Fruit fly (Drosophila melanogaster): ENCODE measurements around the gene Tango6.

Gene Tango6

DNA sequence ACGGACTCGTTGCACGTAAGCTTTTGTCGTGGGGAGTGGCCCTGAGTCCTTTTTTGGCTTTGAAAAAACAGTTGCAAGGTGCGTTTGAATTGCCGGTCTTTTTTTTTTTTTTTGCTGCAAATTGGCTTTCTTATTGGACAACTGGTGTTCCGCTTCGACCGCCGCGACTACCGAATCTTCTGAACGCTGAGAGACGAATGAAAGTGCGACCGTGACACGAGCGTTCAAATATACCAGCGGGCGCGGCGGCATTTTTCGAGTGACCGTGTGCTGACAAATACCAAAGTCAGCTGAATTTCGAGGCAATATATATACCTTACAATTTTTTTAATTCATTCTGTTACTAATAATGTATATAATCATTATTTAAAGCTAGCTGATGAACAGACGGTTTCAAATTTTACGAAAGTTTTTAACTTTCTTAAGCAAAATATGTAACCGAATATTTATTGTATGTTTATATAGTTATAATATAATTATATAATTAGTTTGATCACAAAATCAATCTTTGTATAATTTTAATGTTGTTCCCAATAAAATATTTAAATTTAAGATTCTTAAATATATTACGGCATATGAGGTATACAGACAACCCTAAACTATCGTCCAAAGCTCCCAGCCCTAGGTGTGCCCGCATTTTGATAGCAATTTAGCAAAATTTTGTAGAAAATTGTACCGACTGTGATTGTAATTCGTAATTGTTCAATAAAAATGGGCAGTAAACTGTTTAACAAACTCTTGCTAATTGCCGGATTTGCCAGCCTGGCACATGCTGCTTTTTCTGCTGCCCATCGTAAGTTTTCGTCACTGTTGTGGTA is 18.5 kb downstream of the Tango6 start, which contains the start of the genes Swip-1 and EMC5 (continued):
- TF ChIP-seq CG10209 (GFP tag; optimal IDR thresholded peaks at IDR 0.05) (peak; percentile 63), Jarid2 (GFP tag; optimal IDR thresholded peaks at IDR 0.05) (peak; percentile 87), zfh1 (GFP tag; IDR thresholded peaks at IDR 0.05) (peak; percentile 60), Hr3 (GFP tag; optimal IDR thresholded peaks at IDR 0.05) (peak; percentile 77), zfh2 (GFP tag; optimal IDR thresholded peaks at IDR 0.05) (peak; percentile 13), prd (optimal IDR thresholded peaks at IDR 0.05) (no peak), prd (GFP tag; IDR thresholded peaks at IDR 0.05) (peak; percentile 62; the same call in 1 of the 3 replicates), trem (tag; optimal IDR thresholded peaks at IDR 0.05) (peak; percentile 60), dimm (GFP tag; IDR thresholded peaks at IDR 0.05) (no peak), CG11398 (GFP tag; optimal IDR thresholded peaks at IDR 0.05) (no peak), D19A (tag; optimal IDR thresholded peaks at IDR 0.05) (peak; percentile 55), z (GFP tag; IDR thresholded peaks at IDR 0.05) (no peak), CG11696 (GFP tag; IDR thresholded peaks at IDR 0.05) (no peak; the same call in 1 of the 2 replicates), fd3F (GFP tag; optimal IDR thresholded peaks at IDR 0.05) (peak; percentile 52), klu (GFP tag; IDR thresholded peaks at IDR 0.05) (peak; percentile 49; the same call in 1 of the 2 replicates), crol (GFP tag; IDR thresholded peaks at IDR 0.05) (0 out of 2 replicates have a peak, but pooled peaks have one; percentile 13), al (GFP tag; IDR thresholded peaks at IDR 0.05) (peak; percentile 42; the same call in 1 of the 2 replicates), Myb (GFP tag; optimal IDR thresholded peaks at IDR 0.05) (no peak), pnt (GFP tag; optimal IDR thresholded peaks at IDR 0.05) (no peak), Xrp1 (GFP tag; IDR thresholded peaks at IDR 0.05) (peak; percentile 57), sug (tag; optimal IDR thresholded peaks at IDR 0.05) (peak; percentile 73), schlank (tag; optimal IDR thresholded peaks at IDR 0.05) (no peak), CG16863 (GFP tag; optimal IDR thresholded peaks at IDR 0.05) (no peak), CG15073 (GFP tag; optimal IDR thresholded peaks at IDR 0.05) (no peak), Camta (GFP tag; optimal IDR thresholded peaks at IDR 0.05) (no peak), CG42726 (GFP tag; IDR thresholded peaks at IDR 0.05; ENCODE audit: partially characterized antibody) (peak; percentile 72), gsb-n (tag; optimal IDR thresholded peaks at IDR 0.05) (peak; percentile 64), CG17385 (GFP tag; optimal IDR thresholded peaks at IDR 0.05) (peak; percentile 30), sob (GFP tag; IDR thresholded peaks at IDR 0.05) (peak; percentile 71), da (GFP tag; optimal IDR thresholded peaks at IDR 0.05) (no peak), ssp (GFP tag; IDR thresholded peaks at IDR 0.05) (peak; percentile 61), sisA (GFP tag; IDR thresholded peaks at IDR 0.05) (peak; percentile 60; the same call in 1 of the 2 replicates), so (GFP tag; IDR thresholded peaks at IDR 0.05) (peak; percentile 10; the same call in 1 of the 3 replicates), Oli (tag; optimal IDR thresholded peaks at IDR 0.05) (peak; percentile 24), CG2120 (GFP tag; optimal IDR thresholded peaks at IDR 0.05) (peak; percentile 54), CG3726 (GFP tag; IDR thresholded peaks at IDR 0.05) (no peak), cwo (GFP tag; optimal IDR thresholded peaks at IDR 0.05) (no peak), amos (GFP tag; IDR thresholded peaks at IDR 0.05; ENCODE audit: partially characterized antibody) (peak; percentile 62), CG4360 (GFP tag; IDR thresholded peaks at IDR 0.05) (0 out of 2 replicates have a peak, but pooled peaks have one; percentile 17), Rfx (GFP tag; IDR thresholded peaks at IDR 0.05) (peak; percentile 78), CG12236 (GFP tag; optimal IDR thresholded peaks at IDR 0.05) (no peak), CG2199 (GFP tag; IDR thresholded peaks at IDR 0.05) (no peak), tin (GFP tag; optimal IDR thresholded peaks at IDR 0.05) (peak; percentile 56), Fer1 (GFP tag; optimal IDR thresholded peaks at IDR 0.05) (peak; percentile 17), chinmo (GFP tag; IDR thresholded peaks at IDR 0.05; ENCODE audit: partially characterized antibody) (0 out of 4 replicates have a peak, but pooled peaks have one; percentile 17), sd (tag; optimal IDR thresholded peaks at IDR 0.05) (peak; percentile 60), CG10321 (GFP tag; IDR thresholded peaks at IDR 0.05) (no peak), CG16815 (GFP tag; optimal IDR thresholded peaks at IDR 0.05) (peak; percentile 48), chn (GFP tag; optimal IDR thresholded peaks at IDR 0.05) (no peak), CG14667 (GFP tag; IDR thresholded peaks at IDR 0.05) (0 out of 2 replicates have a peak, but pooled peaks have one; percentile 26)
